Fruit fly (Drosophila melanogaster) whole organism, embryonic: ENCODE results near the gene Rbf2.

Source experiments
- Antp ChIP-seq: fragments of 200-800 bp; sonication (Bioruptor generic); optimal IDR thresholded peaks from 3 replicates; lab custom pipeline; 2016; ENCODE audit warnings: missing biosample characterization, missing genetic modification characterization
- B-H1 ChIP-seq: fragments of 200-800 bp; sonication (Bioruptor generic); IDR thresholded peaks from 3 replicates; pipeline ENCODE4 v1.3.6; 2022; ENCODE audit warnings: missing biosample characterization, missing genetic modification characterization
- B-H2 ChIP-seq: fragments of 200-800 bp; sonication (Bioruptor generic); optimal IDR thresholded peaks from 2 replicates; lab custom pipeline; 2018; ENCODE audit warnings: missing biosample characterization, mild to moderate bottlenecking, missing genetic modification characterization
- Bdp1 ChIP-seq: fragments of 200-800 bp; sonication (Bioruptor generic); optimal IDR thresholded peaks from 3 replicates; lab custom pipeline; 2016; ENCODE audit warnings: missing biosample characterization, missing genetic modification characterization
- CG10147 ChIP-seq: fragments of 200-800 bp; sonication (Bioruptor generic); optimal IDR thresholded peaks from 2 replicates; lab custom pipeline; 2019; ENCODE audit warnings: missing biosample characterization, mild to moderate bottlenecking, missing genetic modification characterization, moderate library complexity
- CG10565 ChIP-seq: fragments of 200-800 bp; sonication (Bioruptor generic); optimal IDR thresholded peaks from 3 replicates; lab custom pipeline; 2016; ENCODE audit warnings: missing biosample characterization, mild to moderate bottlenecking, missing genetic modification characterization
- CG11093 ChIP-seq: fragments of 200-800 bp; sonication (Bioruptor generic); IDR thresholded peaks from 3 replicates; pipeline ENCODE4 v1.3.6; 2022; ENCODE audit warnings: missing biosample characterization, missing genetic modification characterization
- CG11504 ChIP-seq: fragments of 200-800 bp; sonication (Bioruptor generic); optimal IDR thresholded peaks from 3 replicates; lab custom pipeline; 2019; ENCODE audit warnings: missing biosample characterization, mild to moderate bottlenecking, missing genetic modification characterization, moderate library complexity
- CG11696 ChIP-seq: fragments of 200-800 bp; sonication (Bioruptor generic); IDR thresholded peaks from 2 replicates; pipeline ENCODE4 v1.3.6; 2022; ENCODE audit warnings: missing biosample characterization, missing genetic modification characterization
- CG1233 ChIP-seq: fragments of 200-800 bp; sonication (Bioruptor generic); optimal IDR thresholded peaks from 4 replicates; lab custom pipeline; 2018; ENCODE audit warnings: missing biosample characterization, mild to moderate bottlenecking, missing genetic modification characterization
- CG15479 ChIP-seq: fragments of 200-800 bp; sonication (Bioruptor generic); optimal IDR thresholded peaks from 3 replicates; lab custom pipeline; 2019; ENCODE audit warnings: missing biosample characterization, mild to moderate bottlenecking, missing genetic modification characterization, moderate library complexity
- CG17359 ChIP-seq: fragments of 200-800 bp; sonication (Bioruptor generic); optimal IDR thresholded peaks from 3 replicates; lab custom pipeline; 2018; ENCODE audit warnings: missing biosample characterization, mild to moderate bottlenecking, missing genetic modification characterization, moderate library complexity
- CG17361 ChIP-seq: fragments of 200-800 bp; sonication (Bioruptor generic); IDR thresholded peaks from 3 replicates; pipeline ENCODE4 v1.3.6; 2022; ENCODE audit warnings: missing biosample characterization, missing genetic modification characterization
- CG17912 ChIP-seq: fragments of 200-800 bp; sonication (Bioruptor generic); optimal IDR thresholded peaks from 2 replicates; lab custom pipeline; 2018; ENCODE audit warnings: missing biosample characterization, mild to moderate bottlenecking, missing genetic modification characterization
- CG31365 ChIP-seq: fragments of 200-800 bp; sonication (Bioruptor generic); optimal IDR thresholded peaks from 2 replicates; lab custom pipeline; 2018; ENCODE audit warnings: missing biosample characterization, mild to moderate bottlenecking, missing genetic modification characterization
- CG34376 ChIP-seq: fragments of 200-800 bp; sonication (Bioruptor generic); optimal IDR thresholded peaks from 2 replicates; lab custom pipeline; 2018; ENCODE audit warnings: missing biosample characterization, mild to moderate bottlenecking, missing genetic modification characterization
- CG4328 ChIP-seq: fragments of 200-800 bp; sonication (Bioruptor generic); optimal IDR thresholded peaks from 3 replicates; lab custom pipeline; 2017; ENCODE audit warnings: missing biosample characterization, missing genetic modification reagents, missing genetic modification characterization
- CG4360 ChIP-seq: fragments of 200-800 bp; sonication (Bioruptor generic); IDR thresholded peaks from 2 replicates; pipeline ENCODE4 v1.3.6; 2022; ENCODE audit warnings: missing biosample characterization, missing genetic modification characterization
- CG9215 ChIP-seq: fragments of 200-800 bp; sonication (Bioruptor generic); IDR thresholded peaks from 2 replicates; pipeline ENCODE4 v1.3.6; 2022; ENCODE audit warnings: missing biosample characterization, missing genetic modification characterization
- CG9817 ChIP-seq: fragments of 200-800 bp; sonication (Bioruptor generic); optimal IDR thresholded peaks from 2 replicates; lab custom pipeline; 2018; ENCODE audit warnings: missing biosample characterization, mild to moderate bottlenecking, missing genetic modification characterization, moderate library complexity
- CkIIα-i1 ChIP-seq: fragments of 200-800 bp; sonication (Bioruptor generic); IDR thresholded peaks from 2 replicates; pipeline ENCODE4 v1.3.6; 2022; ENCODE audit warnings: missing biosample characterization, missing genetic modification characterization
- D ChIP-seq, 2 experiments: fragments of 200-800 bp in 1 of 2; fragments of >200 bp in 1 of 2; sonication (Bioruptor generic) in 1 of 2; optimal IDR thresholded peaks; 2 replicates in 1 of 2; 3 replicates in 1 of 2; lab custom pipeline; 2017; ENCODE audit warnings: mild to moderate bottlenecking in 1 of 2, missing biosample characterization in 1 of 2, missing genetic modification characterization in 1 of 2, missing genetic modification reagents in 1 of 2
- D19B ChIP-seq: fragments of 200-800 bp; sonication (Bioruptor generic); optimal IDR thresholded peaks from 2 replicates; lab custom pipeline; 2017; ENCODE audit warnings: missing biosample characterization, mild to moderate bottlenecking, missing genetic modification characterization
- Dfd ChIP-seq, 2 experiments: fragments of >200 bp; optimal IDR thresholded peaks; 2 replicates each; lab custom pipeline; 2017; ENCODE audit warnings: missing biosample characterization in 2 of 2, missing genetic modification characterization in 2 of 2
- HLHmδ ChIP-seq: fragments of 200-800 bp; sonication (Bioruptor generic); optimal IDR thresholded peaks from 2 replicates; lab custom pipeline; 2018; ENCODE audit warnings: missing biosample characterization, mild to moderate bottlenecking, missing genetic modification characterization, moderate library complexity
- Hey ChIP-seq: fragments of 200-800 bp; sonication (Bioruptor generic); optimal IDR thresholded peaks from 3 replicates; lab custom pipeline; 2018; ENCODE audit warnings: missing biosample characterization, mild to moderate bottlenecking, missing genetic modification characterization
- Kr ChIP-seq: fragments of 200-800 bp; sonication (Bioruptor generic); optimal IDR thresholded peaks from 2 replicates; lab custom pipeline; 2017; ENCODE audit warnings: missing biosample characterization, mild to moderate bottlenecking, missing genetic modification characterization
- MTF-1 ChIP-seq: fragments of 200-800 bp; sonication (Bioruptor generic); optimal IDR thresholded peaks from 2 replicates; lab custom pipeline; 2018; ENCODE audit warnings: missing biosample characterization, mild to moderate bottlenecking, missing genetic modification characterization, borderline replicate concordance
- Trl ChIP-seq, 3 experiments: fragments of >200 bp in 2 of 3; fragments of 200-800 bp in 1 of 3; sonication (Bioruptor generic) in 1 of 3; optimal IDR thresholded peaks; 2 replicates in 1 of 3; 3 replicates in 2 of 3; lab custom pipeline; 2016 to 2017; ENCODE audit warnings: missing biosample characterization in 1 of 3, missing genetic modification characterization in 1 of 3
- YL-1 ChIP-seq: fragments of 200-800 bp; sonication (Bioruptor generic); optimal IDR thresholded peaks from 3 replicates; lab custom pipeline; 2017; ENCODE audit warnings: missing biosample characterization, mild to moderate bottlenecking, missing genetic modification characterization
- cad ChIP-seq: fragments of >200 bp; optimal IDR thresholded peaks from 2 replicates; lab custom pipeline; 2017; ENCODE audit warnings: missing biosample characterization, missing genetic modification characterization
- cas ChIP-seq: fragments of 200-800 bp; sonication (Bioruptor generic); IDR thresholded peaks from 2 replicates; pipeline ENCODE4 v1.3.6; 2022; ENCODE audit warnings: missing biosample characterization, missing genetic modification characterization
- fd96Cb ChIP-seq: fragments of 200-800 bp; sonication (Bioruptor generic); optimal IDR thresholded peaks from 2 replicates; lab custom pipeline; 2018; ENCODE audit warnings: missing biosample characterization, mild to moderate bottlenecking, missing genetic modification characterization, moderate library complexity
- ftz-f1 ChIP-seq: fragments of 200-800 bp; sonication (Bioruptor generic); optimal IDR thresholded peaks from 2 replicates; lab custom pipeline; 2016; ENCODE audit warnings: missing biosample characterization, missing genetic modification characterization
- gro ChIP-seq: fragments of 200-800 bp; sonication (Bioruptor generic); optimal IDR thresholded peaks from 2 replicates; lab custom pipeline; 2016; ENCODE audit warnings: missing biosample characterization, missing genetic modification characterization
- gsb-n ChIP-seq: fragments of 200-800 bp; sonication (Bioruptor generic); optimal IDR thresholded peaks from 3 replicates; lab custom pipeline; 2018; ENCODE audit warnings: missing biosample characterization, mild to moderate bottlenecking, missing genetic modification characterization
- hth ChIP-seq: fragments of >200 bp; optimal IDR thresholded peaks from 2 replicates; lab custom pipeline; 2017; ENCODE audit warnings: inconsistent platforms
- kni ChIP-seq: fragments of 200-800 bp; sonication (Bioruptor generic); optimal IDR thresholded peaks from 3 replicates; lab custom pipeline; 2017; ENCODE audit warnings: mild to moderate bottlenecking, missing biosample characterization, missing genetic modification reagents, missing genetic modification characterization
- otp ChIP-seq: fragments of 200-800 bp; sonication (Bioruptor generic); IDR thresholded peaks from 3 replicates; pipeline ENCODE4, ENCODE4 v1.3.6; 2022; ENCODE audit warnings: missing biosample characterization, missing genetic modification characterization
- pho ChIP-seq: fragments of 200-800 bp; sonication (Bioruptor generic); optimal IDR thresholded peaks from 2 replicates; lab custom pipeline; 2016; ENCODE audit warnings: missing biosample characterization, missing genetic modification characterization
- pros ChIP-seq: fragments of 200-800 bp; sonication (Bioruptor generic); optimal IDR thresholded peaks from 3 replicates; lab custom pipeline; 2019; ENCODE audit warnings: missing biosample characterization, mild to moderate bottlenecking, missing genetic modification characterization, moderate library complexity
- sug ChIP-seq: fragments of 200-800 bp; optimal IDR thresholded peaks from 2 replicates; lab custom pipeline; 2019; ENCODE audit warnings: missing biosample characterization, mild to moderate bottlenecking, missing genetic modification characterization, moderate library complexity
- tll ChIP-seq, 2 experiments: fragments of 200-800 bp in 1 of 2; fragments of >200 bp in 1 of 2; sonication (Bioruptor generic) in 1 of 2; optimal IDR thresholded peaks; 2 replicates each; lab custom pipeline; 2017 to 2019; ENCODE audit warnings: missing biosample characterization in 2 of 2, missing genetic modification characterization in 2 of 2, mild to moderate bottlenecking in 1 of 2, moderate library complexity in 1 of 2
- twi ChIP-seq: fragments of 200-800 bp; optimal IDR thresholded peaks from 2 replicates; lab custom pipeline; 2019; ENCODE audit warnings: missing biosample characterization, mild to moderate bottlenecking, missing genetic modification characterization, moderate library complexity
- vfl ChIP-seq: fragments of 200-800 bp; sonication (Bioruptor generic); optimal IDR thresholded peaks from 2 replicates; lab custom pipeline; 2016; ENCODE audit warnings: missing biosample characterization, missing genetic modification characterization
- zen ChIP-seq: fragments of 200-800 bp; sonication (Bioruptor generic); optimal IDR thresholded peaks from 3 replicates; lab custom pipeline; 2018; ENCODE audit warnings: missing biosample characterization, mild to moderate bottlenecking, missing genetic modification characterization, moderate library complexity

The Rbf2 gene

DNA sequence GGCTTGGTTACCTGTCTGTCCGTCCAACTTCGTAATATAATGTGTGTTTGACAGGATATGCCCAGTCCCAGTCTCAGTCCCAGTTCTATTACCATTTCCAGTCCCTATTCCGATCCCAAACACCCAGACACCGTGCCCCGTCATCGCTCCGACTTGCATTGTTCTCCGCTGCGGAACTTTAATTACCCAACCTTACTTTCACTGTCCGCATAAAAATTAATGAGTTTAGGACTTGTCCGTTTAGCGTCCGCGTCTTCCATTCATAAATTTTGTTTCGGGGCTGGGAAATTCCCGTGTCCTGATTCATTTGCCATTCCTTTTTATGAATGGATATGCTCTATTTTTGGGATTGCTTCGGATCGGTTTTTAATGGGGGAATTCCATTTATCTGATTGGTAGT is 23.1 kb downstream of the Rbf2 start:
- peak; percentile 90 for TF ChIP-seq zen (tag; lab: Kevin White, UChicago)
- TF ChIP-seq D (optimal IDR thresholded peaks at IDR 0.05; lab: Kevin White, UChicago), result peak; percentile 65
- no peak for TF ChIP-seq D (GFP tag; optimal IDR thresholded peaks at IDR 0.05; lab: Kevin White, UChicago)
- peak in 1 of 2 experiments; percentile 90 for TF ChIP-seq tll (GFP tag; optimal IDR thresholded peaks at IDR 0.05; lab: Kevin White, UChicago)
- TF ChIP-seq gro (GFP tag; lab: Kevin White, UChicago), result no peak
- TF ChIP-seq otp (GFP tag; lab: Robert Waterston, UW), result no peak
- peak; percentile 80 for TF ChIP-seq cad (GFP tag; lab: Kevin White, UChicago)

DNA sequence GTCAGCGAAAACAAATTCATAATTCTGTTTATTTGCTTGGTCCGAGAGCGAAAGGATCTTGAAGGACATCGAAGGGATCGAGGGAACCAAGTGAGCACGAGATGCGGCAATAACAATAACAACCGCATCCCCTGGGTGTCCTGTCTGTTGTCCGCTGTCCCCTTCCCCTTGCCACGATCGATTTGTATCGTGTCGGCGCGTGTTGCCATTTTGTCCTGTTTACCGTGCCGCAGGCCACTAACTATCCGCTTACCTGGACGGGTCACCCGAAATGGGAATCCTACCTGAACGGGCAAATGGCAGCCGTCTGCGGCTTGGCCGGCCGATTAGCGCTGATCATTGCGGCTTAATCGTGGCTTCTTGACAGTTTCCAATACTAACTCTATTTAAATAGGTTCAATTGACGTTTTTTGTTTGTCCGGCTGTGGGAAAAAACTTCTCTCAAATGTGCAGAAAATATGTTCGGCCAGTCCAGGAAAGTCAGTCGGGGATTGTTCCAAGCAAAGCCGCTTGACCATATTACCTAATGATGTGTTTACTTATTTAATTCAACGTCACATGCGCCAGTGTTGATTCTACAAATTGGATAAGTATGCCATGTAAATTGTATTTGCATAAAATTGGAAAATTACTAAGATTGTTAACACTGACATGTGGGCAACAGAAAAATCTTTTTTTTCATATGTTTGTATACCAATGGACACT is 24.1 kb downstream of the Rbf2 start:
- no peak for TF ChIP-seq B-H2 (GFP tag; lab: Kevin White, UChicago)
- TF ChIP-seq CG9817, result no peak
- TF ChIP-seq HLHmδ, result peak; percentile 29
- no peak for TF ChIP-seq Hey
- TF ChIP-seq vfl (GFP tag; lab: Kevin White, UChicago), result peak; percentile 2
- TF ChIP-seq D (optimal IDR thresholded peaks at IDR 0.05; lab: Kevin White, UChicago), result peak; percentile 39
- TF ChIP-seq D (GFP tag; optimal IDR thresholded peaks at IDR 0.05; lab: Kevin White, UChicago), result no peak
- TF ChIP-seq CG11504, result no peak
- no peak for TF ChIP-seq CkIIα-i1 (GFP tag; lab: Robert Waterston, UW)
- peak; percentile 6 for TF ChIP-seq Kr (GFP tag; lab: Kevin White, UChicago)
- peak; percentile 30 for TF ChIP-seq kni (GFP tag; lab: Kevin White, UChicago)
- peak; percentile 83 for TF ChIP-seq zen (tag; lab: Kevin White, UChicago)
- peak; percentile 11 for TF ChIP-seq pros
- TF ChIP-seq cad (GFP tag; lab: Kevin White, UChicago), result peak; percentile 72
- peak in 1 of 2 experiments; percentile 98 for TF ChIP-seq tll (GFP tag; optimal IDR thresholded peaks at IDR 0.05; lab: Kevin White, UChicago)
- peak; percentile 66 for TF ChIP-seq CG15479
- no peak for TF ChIP-seq hth (lab: Kevin White, UChicago)
- 0 out of 2 replicates have a peak, but pooled peaks have one; percentile 7 for TF ChIP-seq CG4360
- no peak for TF ChIP-seq CG17361 (GFP tag; lab: Robert Waterston, UW)
- no peak for TF ChIP-seq ftz-f1 (GFP tag; lab: Kevin White, UChicago)
- TF ChIP-seq twi (tag; lab: Kevin White, UChicago), result peak; percentile 64
- TF ChIP-seq, all 482 proteins: peak for 12

dm6 chr3R:15991593-15991992 is 26.3 kb downstream of the Rbf2 start:
- no peak for TF ChIP-seq Bdp1
- TF ChIP-seq CG11696 (GFP tag; lab: Robert Waterston, UW), result no peak
- no peak for TF ChIP-seq CG10147
- TF ChIP-seq CG34376, result peak; percentile 80
- no peak for TF ChIP-seq hth (lab: Kevin White, UChicago)
- no peak for TF ChIP-seq Trl (optimal IDR thresholded peaks at IDR 0.05; lab: Kevin White, UChicago)
- TF ChIP-seq Trl (GFP tag; optimal IDR thresholded peaks at IDR 0.05; lab: Kevin White, UChicago), result no peak
- no peak for TF ChIP-seq CG31365 (tag; lab: Kevin White, UChicago)
- TF ChIP-seq MTF-1 (GFP tag; lab: Kevin White, UChicago), result no peak
- TF ChIP-seq fd96Cb (tag; lab: Kevin White, UChicago), result no peak
- no peak for TF ChIP-seq CG10565 (GFP tag; lab: Kevin White, UChicago)
- peak; percentile 4 for TF ChIP-seq D19B (GFP tag; lab: Kevin White, UChicago)
- TF ChIP-seq cas (GFP tag; lab: Robert Waterston, UW), result no peak
- TF ChIP-seq CG17912 (GFP tag; lab: Kevin White, UChicago), result no peak
- TF ChIP-seq CG1233 (GFP tag; lab: Kevin White, UChicago), result no peak
- TF ChIP-seq B-H1 (GFP tag; lab: Robert Waterston, UW), result no peak
- TF ChIP-seq CG4328 (GFP tag; lab: Kevin White, UChicago), result no peak
- no peak for TF ChIP-seq CG9215 (GFP tag; lab: Robert Waterston, UW)
- TF ChIP-seq pho, result no peak
- TF ChIP-seq CG17359 (tag; lab: Kevin White, UChicago), result no peak
- TF ChIP-seq YL-1, result no peak
- TF ChIP-seq CG11093, result no peak
- no peak for TF ChIP-seq Antp (GFP tag; lab: Kevin White, UChicago)
- TF ChIP-seq Dfd (GFP tag; optimal IDR thresholded peaks at IDR 0.05; lab: Kevin White, UChicago), result no peak
- TF ChIP-seq sug, result peak; percentile 58
- no peak for TF ChIP-seq gsb-n (tag; lab: Kevin White, UChicago)
